Worm (Caenorhabditis elegans): ENCODE data around the gene F41C3.1.

DNA sequence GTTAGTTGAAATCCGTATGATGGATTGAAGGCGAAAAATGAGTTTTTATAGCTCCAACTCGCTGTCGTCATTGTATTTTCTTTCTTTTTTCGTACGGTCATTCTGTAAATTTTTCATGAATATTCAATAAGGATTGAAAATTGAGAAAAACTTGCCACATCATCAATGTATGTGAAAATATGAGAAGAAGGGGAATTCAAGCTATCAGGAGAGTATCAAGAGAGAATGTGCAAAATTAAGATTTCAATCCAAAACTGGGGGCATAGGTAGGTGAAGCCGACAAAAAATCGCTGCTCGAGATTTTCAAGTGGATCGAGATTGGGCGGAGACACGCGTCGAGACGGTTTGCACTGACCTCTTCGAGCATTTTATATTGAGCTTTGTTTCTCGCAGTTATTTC, 32.3 kb downstream of the F41C3.1 start, which contains the start of gene nep-12:
- no peak for TF ChIP-seq fos-1 (tag; optimal IDR thresholded peaks at IDR 0.05)
- TF ChIP-seq ceh-82 (tag; optimal IDR thresholded peaks at IDR 0.05) = no peak
- TF ChIP-seq skn-1 (tag; optimal IDR thresholded peaks at IDR 0.05) = no peak
- no peak for TF ChIP-seq unc-62 (GFP tag; optimal IDR thresholded peaks at IDR 0.05)
- TF ChIP-seq nhr-23 (tag; optimal IDR thresholded peaks at IDR 0.05) = no peak
- no peak for TF ChIP-seq ztf-4 (tag; optimal IDR thresholded peaks at IDR 0.05)
- TF ChIP-seq nhr-237 (tag; optimal IDR thresholded peaks at IDR 0.05) = no peak
- TF ChIP-seq mdl-1 (tag; optimal IDR thresholded peaks at IDR 0.05) = no peak
- no peak for TF ChIP-seq C34F6.9 (tag; optimal IDR thresholded peaks at IDR 0.05)
- TF ChIP-seq ztf-11 (tag; optimal IDR thresholded peaks at IDR 0.05) = no peak
